Worm (Caenorhabditis elegans): Measurements from ENCODE around the gene T20B12.4.

DNA sequence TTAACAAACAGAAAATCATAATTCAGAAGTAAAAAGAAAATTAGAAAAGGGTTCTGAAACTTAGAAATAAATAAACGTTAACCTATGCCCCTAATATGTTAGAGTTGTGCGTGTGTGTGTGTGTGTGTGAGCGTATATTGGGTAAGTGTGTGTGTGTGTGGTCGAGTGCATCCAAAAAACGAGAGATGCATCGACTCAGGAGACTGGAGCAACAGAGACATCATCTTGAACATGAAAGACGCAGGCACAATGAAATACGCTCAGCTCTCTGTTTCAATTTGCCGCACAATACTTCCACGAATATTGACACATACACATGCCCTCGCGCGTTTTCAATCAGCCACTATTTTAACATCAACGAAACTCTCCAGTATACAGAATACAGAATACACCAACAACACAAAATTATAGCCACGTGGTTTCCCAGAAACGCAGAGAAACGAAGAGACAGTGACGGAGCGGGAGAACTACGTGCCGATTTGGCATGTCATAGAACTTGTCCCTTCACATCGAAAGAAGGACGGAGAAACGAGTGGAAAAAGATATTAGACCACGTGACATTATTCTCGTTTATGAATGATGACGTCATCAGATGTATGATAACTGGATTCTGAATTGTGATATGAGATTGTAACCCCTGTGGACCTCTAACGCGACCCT is 8.8 kb downstream of the T20B12.4 start:
- TF ChIP-seq rpc-1 (optimal IDR thresholded peaks at IDR 0.05) (no peak), rpc-1 (tag; optimal IDR thresholded peaks at IDR 0.05) (no peak), ztf-18 (tag; optimal IDR thresholded peaks at IDR 0.05) (peak; percentile 19), pbrm-1 (GFP tag; IDR thresholded peaks at IDR 0.05) (peak; percentile 22; the same call in 1 of the 2 replicates), atf-7 (tag; optimal IDR thresholded peaks at IDR 0.05) (peak; percentile 97), gei-17 (GFP tag; optimal IDR thresholded peaks at IDR 0.05) (peak; percentile 49), xnd-1 (tag; optimal IDR thresholded peaks at IDR 0.05) (no peak), F39B2.1 (GFP tag; IDR thresholded peaks at IDR 0.05) (no peak)

Measured in whole organism, young adult.